Fruit fly (Drosophila melanogaster) whole organism, embryonic: ENCODE results near the gene Sur-8.

Source experiments
- Atf-2 ChIP-seq: fragments of 200-800 bp; sonication (Bioruptor generic); optimal IDR thresholded peaks from 2 replicates; lab custom pipeline; 2016; ENCODE audit warnings: missing biosample characterization, missing genetic modification characterization
- Atf6 ChIP-seq: fragments of 200-800 bp; sonication (Bioruptor generic); IDR thresholded peaks from 2 replicates; pipeline ENCODE4 v1.3.6; 2022; ENCODE audit warnings: missing biosample characterization, missing genetic modification characterization
- BtbVII ChIP-seq: fragments of 200-800 bp; sonication (Bioruptor generic); optimal IDR thresholded peaks from 3 replicates; lab custom pipeline; 2017; ENCODE audit warnings: missing biosample characterization, mild to moderate bottlenecking, missing genetic modification characterization
- CG10147 ChIP-seq: fragments of 200-800 bp; sonication (Bioruptor generic); optimal IDR thresholded peaks from 2 replicates; lab custom pipeline; 2019; ENCODE audit warnings: missing biosample characterization, mild to moderate bottlenecking, missing genetic modification characterization, moderate library complexity
- CG10267 ChIP-seq: fragments of 200-800 bp; sonication (Bioruptor generic); optimal IDR thresholded peaks from 2 replicates; lab custom pipeline; 2018; ENCODE audit warnings: missing biosample characterization, mild to moderate bottlenecking, missing genetic modification characterization, moderate library complexity
- CG11398 ChIP-seq: fragments of 200-800 bp; sonication (Bioruptor generic); optimal IDR thresholded peaks from 2 replicates; lab custom pipeline; 2016; ENCODE audit warnings: missing biosample characterization, missing genetic modification characterization
- CG12942 ChIP-seq: fragments of 200-800 bp; sonication (Bioruptor generic); optimal IDR thresholded peaks from 3 replicates; lab custom pipeline; 2016; ENCODE audit warnings: missing biosample characterization, missing genetic modification characterization
- CG13287 ChIP-seq: fragments of 200-800 bp; sonication (Bioruptor generic); IDR thresholded peaks from 2 replicates; pipeline ENCODE4 v1.3.6; 2022; ENCODE audit warnings: missing biosample characterization, missing genetic modification characterization; ENCODE audit not compliant: partially characterized antibody
- CG13424 ChIP-seq: fragments of 200-800 bp; sonication (Bioruptor generic); optimal IDR thresholded peaks from 2 replicates; lab custom pipeline; 2019; ENCODE audit warnings: missing biosample characterization, mild to moderate bottlenecking, missing genetic modification characterization, moderate library complexity
- CG13624 ChIP-seq: fragments of 200-800 bp; sonication (Bioruptor generic); optimal IDR thresholded peaks from 2 replicates; lab custom pipeline; 2016; ENCODE audit warnings: missing biosample characterization, missing genetic modification characterization
- CG13775 ChIP-seq: fragments of 200-800 bp; sonication (Bioruptor generic); optimal IDR thresholded peaks from 3 replicates; lab custom pipeline; 2017; ENCODE audit warnings: missing biosample characterization, mild to moderate bottlenecking, missing genetic modification characterization
- CG15514 ChIP-seq: fragments of 200-800 bp; sonication (Bioruptor generic); optimal IDR thresholded peaks from 3 replicates; lab custom pipeline; 2017; ENCODE audit warnings: missing biosample characterization, missing genetic modification characterization, mild to moderate bottlenecking, moderate library complexity, missing genetic modification reagents
- CG17359 ChIP-seq: fragments of 200-800 bp; sonication (Bioruptor generic); optimal IDR thresholded peaks from 3 replicates; lab custom pipeline; 2018; ENCODE audit warnings: missing biosample characterization, mild to moderate bottlenecking, missing genetic modification characterization, moderate library complexity
- CG17361 ChIP-seq: fragments of 200-800 bp; sonication (Bioruptor generic); IDR thresholded peaks from 3 replicates; pipeline ENCODE4 v1.3.6; 2022; ENCODE audit warnings: missing biosample characterization, missing genetic modification characterization
- CG17912 ChIP-seq: fragments of 200-800 bp; sonication (Bioruptor generic); optimal IDR thresholded peaks from 2 replicates; lab custom pipeline; 2018; ENCODE audit warnings: missing biosample characterization, mild to moderate bottlenecking, missing genetic modification characterization
- CG18476 ChIP-seq: fragments of 200-800 bp; sonication (Bioruptor generic); optimal IDR thresholded peaks from 2 replicates; lab custom pipeline; 2016; ENCODE audit warnings: missing biosample characterization, mild to moderate bottlenecking, missing genetic modification characterization
- CG18764 ChIP-seq: fragments of 200-800 bp; sonication (Bioruptor generic); optimal IDR thresholded peaks from 3 replicates; lab custom pipeline; 2016; ENCODE audit warnings: missing biosample characterization, missing genetic modification characterization
- CG2875 ChIP-seq: fragments of 200-800 bp; sonication (Bioruptor generic); optimal IDR thresholded peaks from 2 replicates; lab custom pipeline; 2017; ENCODE audit warnings: missing biosample characterization, mild to moderate bottlenecking, missing genetic modification characterization, missing genetic modification reagents
- CG2889 ChIP-seq: fragments of 200-800 bp; sonication (Bioruptor generic); IDR thresholded peaks from 3 replicates; pipeline ENCODE4 v1.3.6; 2022; ENCODE audit warnings: missing biosample characterization, missing genetic modification characterization
- CG30403 ChIP-seq: fragments of 200-800 bp; sonication (Bioruptor generic); optimal IDR thresholded peaks from 3 replicates; lab custom pipeline; 2016; ENCODE audit warnings: missing biosample characterization, missing genetic modification characterization
- CG4282 ChIP-seq: fragments of 200-800 bp; sonication (Bioruptor generic); optimal IDR thresholded peaks from 2 replicates; lab custom pipeline; 2016; ENCODE audit warnings: missing biosample characterization, missing genetic modification characterization
- CG4854 ChIP-seq: fragments of 200-800 bp; sonication (Bioruptor generic); optimal IDR thresholded peaks from 2 replicates; lab custom pipeline; 2016; ENCODE audit warnings: missing biosample characterization, missing genetic modification characterization, inconsistent platforms
- CG5245 ChIP-seq: fragments of 200-800 bp; sonication (Bioruptor generic); optimal IDR thresholded peaks from 3 replicates; lab custom pipeline; 2016; ENCODE audit warnings: missing biosample characterization, missing genetic modification characterization
- CG7928 ChIP-seq: fragments of 200-800 bp; sonication (Bioruptor generic); optimal IDR thresholded peaks from 2 replicates; lab custom pipeline; 2017; ENCODE audit warnings: missing biosample characterization, mild to moderate bottlenecking, missing genetic modification characterization
- CrebB ChIP-seq: fragments of 200-800 bp; sonication (Bioruptor generic); optimal IDR thresholded peaks from 3 replicates; lab custom pipeline; 2018; ENCODE audit warnings: missing biosample characterization, mild to moderate bottlenecking, missing genetic modification characterization
- Dbx ChIP-seq: fragments of 200-800 bp; sonication (Bioruptor generic); IDR thresholded peaks from 3 replicates; pipeline ENCODE4 v1.3.6; 2022; ENCODE audit warnings: missing biosample characterization, missing genetic modification characterization
- Dip3 ChIP-seq: fragments of 200-800 bp; sonication (Bioruptor generic); optimal IDR thresholded peaks from 3 replicates; lab custom pipeline; 2016; ENCODE audit warnings: missing biosample characterization, missing genetic modification characterization
- Dp ChIP-seq: fragments of 200-800 bp; sonication (Bioruptor generic); optimal IDR thresholded peaks from 2 replicates; lab custom pipeline; 2018; ENCODE audit warnings: missing biosample characterization, mild to moderate bottlenecking, missing genetic modification characterization, moderate library complexity
- Ets97D ChIP-seq: fragments of 200-800 bp; sonication (Bioruptor generic); optimal IDR thresholded peaks from 3 replicates; lab custom pipeline; 2016; ENCODE audit warnings: missing biosample characterization, missing genetic modification characterization
- Fer1 ChIP-seq: fragments of 200-800 bp; sonication (Bioruptor generic); optimal IDR thresholded peaks from 2 replicates; lab custom pipeline; 2017; ENCODE audit warnings: missing biosample characterization, mild to moderate bottlenecking, missing genetic modification characterization
- HHEX ChIP-seq: fragments of 200-800 bp; sonication (Bioruptor generic); optimal IDR thresholded peaks from 3 replicates; lab custom pipeline; 2017; ENCODE audit warnings: missing biosample characterization, mild to moderate bottlenecking, missing genetic modification characterization, missing genetic modification reagents
- Hmx ChIP-seq: fragments of 200-800 bp; sonication (Bioruptor generic); optimal IDR thresholded peaks from 2 replicates; lab custom pipeline; 2016; ENCODE audit warnings: missing biosample characterization, missing genetic modification characterization
- Kr ChIP-seq: fragments of 200-800 bp; sonication (Bioruptor generic); optimal IDR thresholded peaks from 2 replicates; lab custom pipeline; 2017; ENCODE audit warnings: missing biosample characterization, mild to moderate bottlenecking, missing genetic modification characterization
- Lim3 ChIP-seq: fragments of 200-800 bp; sonication (Bioruptor generic); IDR thresholded peaks from 2 replicates; pipeline ENCODE4 v1.3.6; 2022; ENCODE audit warnings: missing biosample characterization, missing genetic modification characterization
- Mrtf ChIP-seq: fragments of 200-800 bp; sonication (Bioruptor generic); IDR thresholded peaks from 3 replicates; pipeline ENCODE4 v1.3.6; 2022; ENCODE audit warnings: missing biosample characterization, missing genetic modification characterization
- crc ChIP-seq: fragments of 200-800 bp; sonication (Bioruptor generic); optimal IDR thresholded peaks from 2 replicates; lab custom pipeline; 2016; ENCODE audit warnings: missing biosample characterization, missing genetic modification characterization
- croc ChIP-seq: fragments of 200-800 bp; sonication (Bioruptor generic); conservative IDR thresholded peaks from 3 replicates; pipeline ENCODE4 v1.3.6; 2022; ENCODE audit warnings: missing biosample characterization, missing genetic modification characterization
- grau ChIP-seq: fragments of 200-800 bp; optimal IDR thresholded peaks from 3 replicates; lab custom pipeline; 2019; ENCODE audit warnings: missing biosample characterization, mild to moderate bottlenecking, missing genetic modification characterization, moderate library complexity
- klu ChIP-seq: fragments of 200-800 bp; sonication (Bioruptor generic); IDR thresholded peaks from 2 replicates; pipeline ENCODE4 v1.3.6; 2022; ENCODE audit warnings: missing biosample characterization, missing genetic modification characterization
- luna ChIP-seq: fragments of 200-800 bp; sonication (Bioruptor generic); optimal IDR thresholded peaks from 2 replicates; lab custom pipeline; 2016; ENCODE audit warnings: missing biosample characterization, missing genetic modification characterization
- mam ChIP-seq: fragments of 200-800 bp; sonication (Bioruptor generic); optimal IDR thresholded peaks from 3 replicates; lab custom pipeline; 2016; ENCODE audit warnings: missing biosample characterization, missing genetic modification characterization
- onecut ChIP-seq: fragments of 200-800 bp; sonication (Bioruptor generic); IDR thresholded peaks from 2 replicates; pipeline ENCODE4 v1.3.6; 2022; ENCODE audit warnings: missing biosample characterization, missing genetic modification characterization
- slbo ChIP-seq: fragments of 200-800 bp; sonication (Bioruptor generic); IDR thresholded peaks from 2 replicates; pipeline ENCODE4 v1.3.6; 2022; ENCODE audit warnings: missing biosample characterization, missing genetic modification characterization
- so ChIP-seq: fragments of 200-800 bp; sonication (Bioruptor generic); IDR thresholded peaks from 3 replicates; pipeline ENCODE4 v1.3.6; 2022; ENCODE audit warnings: missing biosample characterization, missing genetic modification characterization
- ssp ChIP-seq: fragments of 200-800 bp; sonication (Bioruptor generic); IDR thresholded peaks from 2 replicates; pipeline ENCODE4 v1.3.6; 2022; ENCODE audit warnings: missing biosample characterization, missing genetic modification characterization
- sug ChIP-seq: fragments of 200-800 bp; optimal IDR thresholded peaks from 2 replicates; lab custom pipeline; 2019; ENCODE audit warnings: missing biosample characterization, mild to moderate bottlenecking, missing genetic modification characterization, moderate library complexity
- toy ChIP-seq: fragments of 200-800 bp; sonication (Bioruptor generic); IDR thresholded peaks from 2 replicates; pipeline ENCODE4 v1.3.6; 2022; ENCODE audit warnings: missing biosample characterization, missing genetic modification characterization
- tup ChIP-seq: fragments of 200-800 bp; sonication (Bioruptor generic); optimal IDR thresholded peaks from 2 replicates; lab custom pipeline; 2016; ENCODE audit warnings: missing biosample characterization, mild to moderate bottlenecking, missing genetic modification characterization, moderate library complexity
- twi ChIP-seq: fragments of 200-800 bp; optimal IDR thresholded peaks from 2 replicates; lab custom pipeline; 2019; ENCODE audit warnings: missing biosample characterization, mild to moderate bottlenecking, missing genetic modification characterization, moderate library complexity
- unc-4 ChIP-seq: fragments of 200-800 bp; sonication (Bioruptor generic); IDR thresholded peaks from 2 replicates; pipeline ENCODE4 v1.3.6; 2022; ENCODE audit warnings: missing biosample characterization, missing genetic modification characterization; ENCODE audit not compliant: partially characterized antibody

Gene Sur-8

DNA sequence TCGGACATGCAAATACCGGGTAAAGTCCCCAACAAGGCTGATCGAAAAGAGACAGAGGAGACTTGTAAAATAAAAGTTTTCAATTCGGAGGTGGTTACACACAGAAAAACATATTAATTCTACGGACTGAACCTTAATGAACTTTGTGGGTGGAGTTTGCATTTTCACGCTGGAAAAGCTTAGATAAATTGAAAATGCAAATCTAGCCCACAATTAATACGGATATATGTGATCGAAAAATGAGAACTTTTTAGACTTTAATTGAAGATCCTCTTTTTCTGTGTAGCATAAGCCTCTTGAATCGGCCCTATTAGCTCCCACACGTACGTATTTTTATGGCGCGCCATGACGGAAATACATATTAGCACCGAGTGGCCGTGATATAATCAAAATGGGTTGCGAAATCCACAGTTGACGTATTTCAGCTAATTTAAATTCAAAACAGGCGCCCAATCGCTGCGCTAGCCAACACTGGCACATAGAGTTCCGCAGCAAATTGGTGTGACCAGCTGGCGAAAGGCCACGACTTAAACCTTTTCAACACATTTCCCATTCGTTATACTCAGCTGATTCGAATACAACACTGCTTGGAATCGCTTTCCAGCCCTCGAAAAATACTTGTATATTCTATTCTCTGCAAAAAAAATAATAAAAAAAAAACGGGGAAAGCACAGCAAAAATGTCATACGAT lies 16.8 kb downstream of the Sur-8 start (continued):
- TF ChIP-seq CG2875 (GFP tag; lab: Kevin White, UChicago) (peak; percentile 34), Atf6 (peak; percentile 80), CG10147 (no peak), CG4282 (peak; percentile 66), Atf-2 (peak; percentile 34), twi (peak; percentile 26), sug (tag; lab: Kevin White, UChicago) (peak; percentile 62), so (GFP tag; lab: Robert Waterston, UW) (no peak), grau (peak; percentile 66), Ets97D (peak; percentile 94), CG13424 (tag; lab: Kevin White, UChicago) (peak; percentile 61), CG17361 (peak; percentile 49; the same call in 1 of the 3 replicates), slbo (peak; percentile 58), CG13775 (GFP tag; lab: Kevin White, UChicago) (peak; percentile 38), ssp (GFP tag; lab: Robert Waterston, UW) (peak; percentile 57; the same call in 1 of the 2 replicates), CG2889 (GFP tag; lab: Robert Waterston, UW) (no peak), BtbVII (peak; percentile 31), unc-4 (GFP tag; lab: Robert Waterston, UW) (peak; percentile 46; the same call in 1 of the 2 replicates), CG30403 (peak; percentile 61), CG18764 (GFP tag; lab: Kevin White, UChicago) (peak; percentile 4), croc (no peak), CG10267 (tag; lab: Kevin White, UChicago) (peak; percentile 98), tup (peak; percentile 63), crc (GFP tag; lab: Kevin White, UChicago) (peak; percentile 38), CG12942 (GFP tag; lab: Kevin White, UChicago) (peak; percentile 38), Fer1 (GFP tag; lab: Kevin White, UChicago) (peak; percentile 55), CrebB (tag; lab: Kevin White, UChicago) (peak; percentile 34), Kr (no peak), Lim3 (GFP tag; lab: Robert Waterston, UW) (no peak), CG11398 (peak; percentile 16), HHEX (peak; percentile 23), onecut (GFP tag; lab: Robert Waterston, UW) (no peak), CG15514 (peak; percentile 91), Dp (GFP tag; lab: Kevin White, UChicago) (peak; percentile 97), toy (GFP tag; lab: Robert Waterston, UW) (no peak), CG13624 (GFP tag; lab: Kevin White, UChicago) (peak; percentile 80), Dbx (GFP tag; lab: Robert Waterston, UW) (peak; percentile 79), Hmx (GFP tag; lab: Kevin White, UChicago) (no peak), klu (GFP tag; lab: Robert Waterston, UW) (no peak), CG18476 (no peak), CG7928 (peak; percentile 96), CG17912 (GFP tag; lab: Kevin White, UChicago) (peak; percentile 57), CG5245 (GFP tag; lab: Kevin White, UChicago) (peak; percentile 35), luna (GFP tag; lab: Kevin White, UChicago) (peak; percentile 66), Dip3 (GFP tag; lab: Kevin White, UChicago) (peak; percentile 32), CG13287 (GFP tag; lab: Robert Waterston, UW) (peak; percentile 64), mam (GFP tag; lab: Kevin White, UChicago) (peak; percentile 84), CG4854 (GFP tag; lab: Kevin White, UChicago) (peak; percentile 19), Mrtf (peak; percentile 62; the same call in 2 of the 3 replicates), CG17359 (tag; lab: Kevin White, UChicago) (peak; percentile 53)
